Worm (Caenorhabditis elegans) whole organism, L2 larva: Measurements from ENCODE around the gene ZK892.6.

Source experiments
- C34F6.9 ChIP-seq: fragments of 150-350 bp; optimal IDR thresholded peaks from 2 replicates; lab custom pipeline; 2014; ENCODE audit warnings: missing biosample characterization, missing genetic modification characterization
- F13H6.1 ChIP-seq: sonication (generic microtip); optimal IDR thresholded peaks from 2 replicates; lab custom pipeline; 2016; ENCODE audit warnings: missing genetic modification characterization, missing compliant biosample characterization
- R02D3.7 ChIP-seq: fragments of 150-350 bp; optimal IDR thresholded peaks from 2 replicates; lab custom pipeline; 2014; ENCODE audit warnings: missing biosample characterization, missing genetic modification characterization
- Y55F3AM.14 ChIP-seq: fragments of 200-800 bp; sonication (Bioruptor generic); optimal IDR thresholded peaks from 2 replicates; lab custom pipeline; 2018; ENCODE audit warnings: mild to moderate bottlenecking, missing genetic modification characterization, missing compliant biosample characterization
- ZK546.5 ChIP-seq: sonication (generic microtip); optimal IDR thresholded peaks from 2 replicates; lab custom pipeline; 2017; ENCODE audit warnings: missing biosample characterization, missing genetic modification characterization
- alr-1 ChIP-seq: fragments of 150-350 bp; optimal IDR thresholded peaks from 2 replicates; lab custom pipeline; 2014; ENCODE audit warnings: missing biosample characterization, missing genetic modification characterization
- aly-2 ChIP-seq: fragments of 150-350 bp; optimal IDR thresholded peaks from 2 replicates; lab custom pipeline; 2014; ENCODE audit warnings: missing biosample characterization, missing genetic modification characterization
- ama-1 ChIP-seq: fragments of 150-350 bp; optimal IDR thresholded peaks from 2 replicates; lab custom pipeline; 2018; ENCODE audit warnings: inconsistent platforms
- blmp-1 ChIP-seq: sonication (generic microtip); optimal IDR thresholded peaks from 2 replicates; lab custom pipeline; 2017; ENCODE audit warnings: missing genetic modification characterization, mild to moderate bottlenecking, missing compliant biosample characterization, antibody characterized with exemption, moderate library complexity; ENCODE audit not compliant: insufficient read depth
- ceh-82 ChIP-seq: fragments of 150-350 bp; optimal IDR thresholded peaks from 2 replicates; lab custom pipeline; 2014; ENCODE audit warnings: missing biosample characterization, missing genetic modification characterization
- crh-2 ChIP-seq: sonication (generic microtip); optimal IDR thresholded peaks from 2 replicates; lab custom pipeline; 2017; ENCODE audit warnings: missing biosample characterization, missing genetic modification characterization
- dmd-4 ChIP-seq: sonication (generic microtip); optimal IDR thresholded peaks from 2 replicates; lab custom pipeline; 2017; ENCODE audit warnings: missing biosample characterization, missing genetic modification characterization
- egl-27 ChIP-seq: sonication (generic microtip); optimal IDR thresholded peaks from 3 replicates; lab custom pipeline; 2017; ENCODE audit warnings: missing biosample characterization, missing genetic modification reagents, missing genetic modification characterization
- elt-3 ChIP-seq: sonication (generic microtip); optimal IDR thresholded peaks from 2 replicates; lab custom pipeline; 2017; ENCODE audit warnings: missing biosample characterization, missing genetic modification characterization
- gmeb-1 ChIP-seq: fragments of 150-350 bp; optimal IDR thresholded peaks from 2 replicates; lab custom pipeline; 2014; ENCODE audit warnings: missing biosample characterization, missing genetic modification characterization
- lin-11 ChIP-seq: fragments of 150-350 bp; sonication (generic microtip); optimal IDR thresholded peaks from 2 replicates; lab custom pipeline; 2014; ENCODE audit warnings: missing biosample characterization, missing genetic modification characterization, inconsistent platforms, mixed read lengths
- lin-13 ChIP-seq: fragments of 150-350 bp; optimal IDR thresholded peaks from 2 replicates; lab custom pipeline; 2014; ENCODE audit warnings: missing biosample characterization, missing genetic modification reagents, missing genetic modification characterization
- lin-39 ChIP-seq: fragments of 150-350 bp; optimal IDR thresholded peaks from 2 replicates; lab custom pipeline; 2014; ENCODE audit warnings: missing biosample characterization, missing genetic modification reagents, missing genetic modification characterization
- lsy-2 ChIP-seq, 2 experiments: fragments of 150-350 bp in 1 of 2; sonication (generic microtip) in 1 of 2; optimal IDR thresholded peaks; 2 replicates each; lab custom pipeline; 2014 to 2017; ENCODE audit warnings: missing biosample characterization in 2 of 2, missing genetic modification characterization in 2 of 2
- mab-5 ChIP-seq: fragments of 150-350 bp; optimal IDR thresholded peaks from 2 replicates; lab custom pipeline; 2014; ENCODE audit warnings: missing biosample characterization, missing genetic modification characterization
- mbf-1 ChIP-seq: sonication (generic microtip); optimal IDR thresholded peaks from 2 replicates; lab custom pipeline; 2017; ENCODE audit warnings: missing biosample characterization, missing genetic modification characterization
- mdl-1 ChIP-seq, 2 experiments: fragments of 150-350 bp in 1 of 2; sonication (generic microtip) in 1 of 2; optimal IDR thresholded peaks; 2 replicates each; lab custom pipeline; 2017; ENCODE audit warnings: missing biosample characterization in 2 of 2, missing genetic modification characterization in 2 of 2
- nhr-10 ChIP-seq: sonication (generic microtip); optimal IDR thresholded peaks from 2 replicates; lab custom pipeline; 2017; ENCODE audit warnings: missing biosample characterization, missing genetic modification characterization
- nhr-11 ChIP-seq: fragments of 150-350 bp; optimal IDR thresholded peaks from 2 replicates; lab custom pipeline; 2014; ENCODE audit warnings: missing biosample characterization, missing genetic modification characterization
- nhr-129 ChIP-seq: fragments of 150-350 bp; optimal IDR thresholded peaks from 2 replicates; lab custom pipeline; 2014; ENCODE audit warnings: missing biosample characterization, missing genetic modification characterization
- nhr-21 ChIP-seq: fragments of 150-350 bp; optimal IDR thresholded peaks from 2 replicates; lab custom pipeline; 2014; ENCODE audit warnings: missing biosample characterization, missing genetic modification characterization
- nhr-23 ChIP-seq: fragments of 150-350 bp; optimal IDR thresholded peaks from 2 replicates; lab custom pipeline; 2014; ENCODE audit warnings: missing biosample characterization, missing genetic modification reagents, missing genetic modification characterization
- nhr-25 ChIP-seq: fragments of 150-350 bp; sonication (generic microtip); optimal IDR thresholded peaks from 3 replicates; lab custom pipeline; 2014; ENCODE audit warnings: missing biosample characterization, missing genetic modification characterization
- nhr-6 ChIP-seq: fragments of 150-350 bp; optimal IDR thresholded peaks from 2 replicates; lab custom pipeline; 2014; ENCODE audit warnings: missing biosample characterization, missing genetic modification characterization
- nhr-77 ChIP-seq: fragments of 150-350 bp; optimal IDR thresholded peaks from 2 replicates; lab custom pipeline; 2014; ENCODE audit warnings: missing biosample characterization, missing genetic modification characterization
- peb-1 ChIP-seq: fragments of 150-350 bp; optimal IDR thresholded peaks from 2 replicates; lab custom pipeline; 2014; ENCODE audit warnings: missing biosample characterization, missing genetic modification characterization
- sem-4 ChIP-seq: fragments of 150-350 bp; optimal IDR thresholded peaks from 2 replicates; lab custom pipeline; 2014; ENCODE audit warnings: missing biosample characterization, missing genetic modification reagents, missing genetic modification characterization
- skn-1 ChIP-seq: sonication (generic microtip); optimal IDR thresholded peaks from 2 replicates; lab custom pipeline; 2017; ENCODE audit warnings: missing biosample characterization, missing genetic modification characterization
- sma-3 ChIP-seq: sonication (generic microtip); optimal IDR thresholded peaks from 2 replicates; lab custom pipeline; 2016; ENCODE audit warnings: missing genetic modification reagents, missing genetic modification characterization, missing compliant biosample characterization
- sma-9 ChIP-seq, 2 experiments: fragments of 150-350 bp in 1 of 2; sonication (generic microtip) in 1 of 2; optimal IDR thresholded peaks; 2 replicates each; lab custom pipeline; 2014 to 2016; ENCODE audit warnings: missing genetic modification characterization in 2 of 2, mild to moderate bottlenecking in 1 of 2, missing biosample characterization in 1 of 2, missing compliant biosample characterization in 1 of 2, missing genetic modification reagents in 1 of 2, moderate library complexity in 1 of 2
- snpc-4 ChIP-seq: fragments of 150-350 bp; optimal IDR thresholded peaks from 2 replicates; lab custom pipeline; 2014; ENCODE audit warnings: missing biosample characterization, missing genetic modification characterization
- unc-39 ChIP-seq: fragments of 150-350 bp; optimal IDR thresholded peaks from 2 replicates; lab custom pipeline; 2014; ENCODE audit warnings: missing biosample characterization, missing genetic modification characterization
- unc-55 ChIP-seq: fragments of 150-350 bp; sonication (generic microtip); optimal IDR thresholded peaks from 3 replicates; lab custom pipeline; 2014; ENCODE audit warnings: missing biosample characterization, missing genetic modification reagents, missing genetic modification characterization
- unc-62 ChIP-seq: fragments of 150-350 bp; optimal IDR thresholded peaks from 2 replicates; lab custom pipeline; 2014; ENCODE audit warnings: missing biosample characterization, missing genetic modification reagents, missing genetic modification characterization
- zag-1 ChIP-seq: fragments of 150-350 bp; optimal IDR thresholded peaks from 2 replicates; lab custom pipeline; 2014; ENCODE audit warnings: missing biosample characterization, missing genetic modification characterization
- ztf-1 ChIP-seq: fragments of 200-800 bp; sonication (Bioruptor generic); conservative IDR thresholded peaks from 2 replicates; pipeline ENCODE4 v1.3.6; 2022; ENCODE audit warnings: missing genetic modification characterization, missing compliant biosample characterization
- ztf-11 ChIP-seq: sonication (generic microtip); optimal IDR thresholded peaks from 2 replicates; lab custom pipeline; 2017; ENCODE audit warnings: missing biosample characterization, missing genetic modification characterization

ZK892.6 gene

DNA sequence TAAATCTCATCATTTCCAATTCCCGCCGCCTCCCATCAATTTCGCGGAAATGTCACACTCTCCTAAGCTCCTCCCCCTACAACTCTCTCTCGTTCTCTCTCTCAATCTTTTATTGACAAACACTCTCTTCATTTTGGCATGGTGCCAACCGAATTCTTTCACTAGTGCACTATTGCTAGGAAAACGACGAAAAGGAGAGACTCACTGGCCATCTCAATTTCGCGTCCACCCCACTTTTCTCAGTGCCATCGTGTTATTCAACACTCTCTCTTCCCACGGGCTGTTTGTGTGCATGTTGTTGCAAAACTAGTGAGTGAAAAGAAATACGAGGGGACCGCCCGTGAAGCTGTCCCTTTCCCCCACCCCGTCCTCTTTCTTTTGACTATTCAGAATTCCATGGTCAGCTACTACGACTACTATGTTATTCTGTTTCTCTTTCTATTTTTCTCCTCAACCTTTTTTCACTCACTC, 5.0 kb upstream of the ZK892.6 start (continued):
- TF ChIP-seq egl-27 (tag; lab: Kevin White, UChicago) = peak; percentile 8
- TF ChIP-seq nhr-10 = no peak
- no peak for TF ChIP-seq ztf-11 (tag; lab: Kevin White, UChicago)
- peak; percentile 53 for TF ChIP-seq zag-1 (tag; lab: Kevin White, UChicago)
- peak; percentile 72 for TF ChIP-seq C34F6.9 (tag; lab: Kevin White, UChicago)
- TF ChIP-seq mab-5 = peak; percentile 80
- no peak for TF ChIP-seq nhr-77 (tag; lab: Kevin White, UChicago)
- peak; percentile 87 for TF ChIP-seq sem-4 (tag; lab: Kevin White, UChicago)

DNA sequence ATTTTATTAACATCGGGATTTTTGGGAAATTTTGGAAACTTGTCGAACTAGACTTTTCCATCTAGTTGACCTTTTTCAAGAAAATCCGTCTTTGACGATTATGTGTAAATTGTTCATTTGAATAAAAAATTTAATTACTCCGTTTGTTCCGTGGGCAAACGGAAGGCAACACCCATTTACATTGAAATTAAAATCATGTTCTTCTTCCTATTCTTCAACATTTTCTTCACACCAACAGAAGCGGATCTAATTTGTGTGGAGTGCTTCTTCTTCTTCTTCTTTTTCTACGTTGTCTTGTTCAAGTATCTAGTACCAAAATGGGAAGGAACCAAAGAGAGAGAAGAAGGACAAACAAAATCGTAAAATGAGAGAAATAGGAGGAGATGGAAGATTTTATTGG, 2.5 kb upstream of the ZK892.6 start:
- no peak for TF ChIP-seq sma-3 (GFP tag; lab: Kevin White, UChicago)
- no peak for TF ChIP-seq unc-55
- no peak for TF ChIP-seq nhr-77 (tag; lab: Kevin White, UChicago)

DNA sequence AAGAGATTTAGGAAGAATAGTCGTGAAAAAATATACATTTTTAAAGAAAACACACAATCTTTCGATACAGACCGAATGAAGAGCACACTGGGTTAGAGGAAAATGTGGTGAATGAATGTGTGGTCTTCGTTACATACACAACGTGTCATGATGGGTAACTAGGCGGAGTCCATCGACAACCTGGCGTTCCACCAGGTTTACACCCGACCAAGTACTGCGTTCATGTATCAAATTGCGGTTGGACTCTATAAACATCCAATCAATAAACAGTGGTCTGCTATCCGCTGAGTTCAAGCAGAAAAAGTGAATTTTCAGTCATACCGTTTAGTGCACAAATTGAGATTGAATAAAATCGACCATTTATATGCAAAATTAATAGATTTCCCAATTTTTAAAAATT, 1.8 kb upstream of the ZK892.6 start, which contains the start of gene sdz-38:
Gene sdz-38 (minus strand): TSS at position 101 of the 400 bp plus-strand sequence.
- TF ChIP-seq mab-5 = no peak
- TF ChIP-seq dmd-4 = no peak
- no peak for TF ChIP-seq nhr-25 (tag; lab: Kevin White, UChicago)
- TF ChIP-seq lin-13 (GFP tag; lab: Kevin White, UChicago) = no peak
- no peak for TF ChIP-seq mdl-1 (tag; optimal IDR thresholded peaks at IDR 0.05; lab: Kevin White, UChicago)
- no peak for TF ChIP-seq snpc-4
- TF ChIP-seq gmeb-1 (tag; lab: Kevin White, UChicago) = no peak
- no peak for TF ChIP-seq egl-27 (tag; lab: Kevin White, UChicago)
- TF ChIP-seq lin-11 (tag; lab: Kevin White, UChicago) = no peak
- TF ChIP-seq R02D3.7 (tag; lab: Kevin White, UChicago) = no peak
- TF ChIP-seq lin-39 (tag; lab: Kevin White, UChicago) = no peak
- no peak for TF ChIP-seq aly-2
- no peak for TF ChIP-seq ama-1
- TF ChIP-seq skn-1 = no peak

DNA sequence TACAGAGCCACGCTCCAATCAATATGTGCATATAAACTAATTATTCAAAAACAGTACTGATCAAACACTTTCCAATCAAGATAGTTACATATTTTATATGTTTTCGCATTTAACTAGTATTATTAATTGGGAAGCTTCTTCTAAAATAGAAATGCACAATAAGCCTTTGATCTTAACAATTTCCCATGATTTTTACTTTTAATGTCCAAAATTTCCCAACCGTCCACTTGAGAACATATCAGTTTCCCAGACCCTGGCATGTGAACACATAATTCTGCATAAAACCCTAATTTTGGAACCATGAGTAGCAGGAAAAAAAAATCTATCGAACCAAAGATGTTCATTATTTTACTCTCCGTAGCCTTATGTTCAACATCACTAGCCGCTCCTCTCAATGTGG, 3.5 kb downstream of the ZK892.6 start, which contains the start of gene R53.8:
Gene R53.8 (plus strand): TSS at position 301 of the 400 bp plus-strand sequence.
- TF ChIP-seq C34F6.9 (tag; lab: Kevin White, UChicago) (no peak), nhr-23 (tag; lab: Kevin White, UChicago) (no peak), nhr-21 (no peak), peb-1 (no peak), zag-1 (tag; lab: Kevin White, UChicago) (no peak), snpc-4 (no peak), lin-13 (GFP tag; lab: Kevin White, UChicago) (no peak), aly-2 (no peak), crh-2 (tag; lab: Kevin White, UChicago) (no peak), alr-1 (no peak), nhr-77 (tag; lab: Kevin White, UChicago) (no peak), sma-9 (GFP tag; optimal IDR thresholded peaks at IDR 0.05; lab: Kevin White, UChicago) (no peak), sma-9 (tag; optimal IDR thresholded peaks at IDR 0.05; lab: Kevin White, UChicago) (no peak), ztf-11 (tag; lab: Kevin White, UChicago) (no peak), mdl-1 (tag; optimal IDR thresholded peaks at IDR 0.05; lab: Kevin White, UChicago) (no peak), F13H6.1 (tag; lab: Kevin White, UChicago) (no peak), lsy-2 (tag; optimal IDR thresholded peaks at IDR 0.05; lab: Kevin White, UChicago) (no peak), unc-62 (GFP tag; lab: Kevin White, UChicago) (no peak)

DNA sequence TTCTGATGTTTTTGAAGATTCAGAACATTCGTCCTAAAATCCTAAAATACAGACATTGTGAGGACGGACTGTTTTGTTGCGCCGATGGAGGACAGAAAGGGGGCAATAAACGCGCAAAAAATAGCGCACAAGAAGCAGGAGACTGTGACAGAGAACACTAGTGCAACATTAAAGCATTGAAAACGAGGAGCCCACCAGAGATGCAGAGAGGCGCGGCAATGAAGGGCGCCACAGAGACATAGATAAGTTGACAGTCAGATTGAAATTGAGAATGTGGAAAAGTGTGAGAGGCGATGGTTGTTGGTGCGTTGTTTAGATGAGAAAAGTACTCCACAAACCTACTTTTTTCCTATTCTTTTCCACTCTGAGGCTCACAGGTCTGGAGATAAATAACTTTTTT, 5.0 kb downstream of the ZK892.6 start, which contains the start of gene aakg-5:
Gene aakg-5 (minus strand): TSS at position 159 of the 400 bp plus-strand sequence.
- peak; percentile 86 for TF ChIP-seq nhr-25 (tag; lab: Kevin White, UChicago)
- no peak for TF ChIP-seq peb-1
- TF ChIP-seq zag-1 (tag; lab: Kevin White, UChicago) = peak; percentile 20
- peak; percentile 91 for TF ChIP-seq crh-2 (tag; lab: Kevin White, UChicago)
- no peak for TF ChIP-seq ztf-11 (tag; lab: Kevin White, UChicago)
- no peak for TF ChIP-seq unc-39 (tag; lab: Kevin White, UChicago)
- TF ChIP-seq sma-9 (GFP tag; optimal IDR thresholded peaks at IDR 0.05; lab: Kevin White, UChicago) = peak; percentile 98
- no peak for TF ChIP-seq sma-9 (tag; optimal IDR thresholded peaks at IDR 0.05; lab: Kevin White, UChicago)
- peak; percentile 85 for TF ChIP-seq sma-3 (GFP tag; lab: Kevin White, UChicago)
- TF ChIP-seq lsy-2 (tag; optimal IDR thresholded peaks at IDR 0.05; lab: Kevin White, UChicago) = peak in 1 of 2 experiments; percentile 85
- no peak for TF ChIP-seq ztf-1 (GFP tag; lab: Robert Waterston, UW)
- peak; percentile 70 for TF ChIP-seq lin-13 (GFP tag; lab: Kevin White, UChicago)
- peak; percentile 28 for TF ChIP-seq unc-62 (GFP tag; lab: Kevin White, UChicago)
- TF ChIP-seq aly-2 = no peak
- no peak for TF ChIP-seq lin-39 (tag; lab: Kevin White, UChicago)
- peak; percentile 38 for TF ChIP-seq snpc-4
- no peak for TF ChIP-seq ZK546.5 (tag; lab: Kevin White, UChicago)
- TF ChIP-seq mbf-1 (tag; lab: Kevin White, UChicago) = no peak
- peak; percentile 3 for TF ChIP-seq Y55F3AM.14 (GFP tag; lab: Kevin White, UChicago)
- no peak for TF ChIP-seq R02D3.7 (tag; lab: Kevin White, UChicago)
- peak; percentile 73 for TF ChIP-seq nhr-6 (tag; lab: Kevin White, UChicago)
- TF ChIP-seq ceh-82 (tag; lab: Kevin White, UChicago) = no peak
- peak; percentile 73 for TF ChIP-seq unc-55
- TF ChIP-seq skn-1 = no peak
- no peak for TF ChIP-seq elt-3
- no peak for TF ChIP-seq nhr-23 (tag; lab: Kevin White, UChicago)
- no peak for TF ChIP-seq nhr-11
- peak; percentile 88 for TF ChIP-seq nhr-129
- TF ChIP-seq blmp-1 (tag; lab: Kevin White, UChicago) = peak; percentile 65
- peak; percentile 95 for TF ChIP-seq F13H6.1 (tag; lab: Kevin White, UChicago)
